Worm (Caenorhabditis elegans) whole organism, L2 larva: ENCODE results near the gene M110.9.

Experiments
- ZK546.5 ChIP-seq: sonication (generic microtip); optimal IDR thresholded peaks from 2 replicates; lab custom pipeline; 2017; ENCODE audit warnings: missing biosample characterization, missing genetic modification characterization
- snpc-4 ChIP-seq: fragments of 150-350 bp; optimal IDR thresholded peaks from 2 replicates; lab custom pipeline; 2014; ENCODE audit warnings: missing biosample characterization, missing genetic modification characterization
- unc-62 ChIP-seq: fragments of 150-350 bp; optimal IDR thresholded peaks from 2 replicates; lab custom pipeline; 2014; ENCODE audit warnings: missing biosample characterization, missing genetic modification reagents, missing genetic modification characterization

DNA sequence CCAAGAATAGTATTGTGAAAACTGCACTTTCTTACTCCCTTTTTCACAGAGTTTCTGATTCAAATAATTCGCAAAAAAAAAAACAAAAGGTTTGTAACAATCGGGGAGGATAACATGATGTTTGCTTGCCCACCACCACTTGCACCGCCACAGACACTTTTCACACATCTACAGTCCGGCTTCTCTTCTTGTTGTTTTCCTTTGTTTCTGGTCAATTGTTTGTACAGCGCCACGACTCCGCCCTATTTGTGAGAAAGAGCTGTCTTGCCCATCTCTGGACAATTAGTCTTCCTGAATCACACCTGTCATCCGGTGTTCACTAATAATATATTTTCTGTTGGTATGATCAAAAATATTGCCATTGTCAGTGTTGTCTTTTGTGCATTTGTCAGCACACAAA is at the start of gene M110.9:
- TF ChIP-seq unc-62 (GFP tag; lab: Kevin White, UChicago): no peak
- TF ChIP-seq snpc-4 (tag; lab: Kevin White, UChicago): no peak
- TF ChIP-seq ZK546.5: no peak
